Worm (Caenorhabditis elegans) whole organism, L3 larva: ENCODE measurements around the gene lex-1.

ENCODE experiments used
- R02D3.7 ChIP-seq: fragments of 150-350 bp; optimal IDR thresholded peaks from 2 replicates; lab custom pipeline; 2014; ENCODE audit warnings: missing biosample characterization, missing genetic modification characterization
- aly-2 ChIP-seq: fragments of 150-350 bp; optimal IDR thresholded peaks from 2 replicates; lab custom pipeline; 2014; ENCODE audit warnings: missing biosample characterization, missing genetic modification characterization
- ama-1 ChIP-seq: fragments of 150-350 bp; optimal IDR thresholded peaks from 2 replicates; lab custom pipeline; 2018
- ceh-28 ChIP-seq: fragments of 150-350 bp; optimal IDR thresholded peaks from 2 replicates; lab custom pipeline; 2014; ENCODE audit warnings: missing biosample characterization, missing genetic modification reagents, missing genetic modification characterization
- ceh-82 ChIP-seq: fragments of 150-350 bp; optimal IDR thresholded peaks from 2 replicates; lab custom pipeline; 2014; ENCODE audit warnings: missing biosample characterization, missing genetic modification characterization
- ceh-9 ChIP-seq: sonication (generic microtip); optimal IDR thresholded peaks from 2 replicates; lab custom pipeline; 2018; ENCODE audit warnings: missing biosample characterization, missing genetic modification characterization
- daf-12 ChIP-seq: fragments of 150-350 bp; optimal IDR thresholded peaks from 2 replicates; lab custom pipeline; 2014; ENCODE audit warnings: missing biosample characterization, missing genetic modification reagents, missing genetic modification characterization
- egl-27 ChIP-seq: sonication (generic microtip); optimal IDR thresholded peaks from 4 replicates; lab custom pipeline; 2017; ENCODE audit warnings: missing biosample characterization, missing genetic modification reagents, missing genetic modification characterization
- elt-2 ChIP-seq: sonication (generic microtip); optimal IDR thresholded peaks from 2 replicates; lab custom pipeline; 2016; ENCODE audit warnings: missing genetic modification reagents, mild to moderate bottlenecking, missing genetic modification characterization, missing compliant biosample characterization
- elt-3 ChIP-seq, 3 experiments: fragments of 150-350 bp in 1 of 3; sonication (generic microtip) in 2 of 3; optimal IDR thresholded peaks; 2 replicates in 2 of 3; 4 replicates in 1 of 3; lab custom pipeline; 2014 to 2017; ENCODE audit warnings: missing biosample characterization in 3 of 3, missing genetic modification characterization in 3 of 3
- eor-1 ChIP-seq, 2 experiments: fragments of 150-350 bp; optimal IDR thresholded peaks; 2 replicates each; lab custom pipeline; 2014 to 2018; ENCODE audit warnings: missing biosample characterization in 2 of 2, missing genetic modification characterization in 2 of 2
- fkh-10 ChIP-seq: sonication (generic microtip); optimal IDR thresholded peaks from 2 replicates; lab custom pipeline; 2017; ENCODE audit warnings: missing biosample characterization, missing genetic modification reagents, missing genetic modification characterization
- fos-1 ChIP-seq: fragments of 150-350 bp; optimal IDR thresholded peaks from 2 replicates; lab custom pipeline; 2014; ENCODE audit warnings: missing biosample characterization, missing genetic modification characterization
- hmg-11 ChIP-seq: sonication (generic microtip); optimal IDR thresholded peaks from 2 replicates; lab custom pipeline; 2016; ENCODE audit warnings: missing genetic modification characterization, missing compliant biosample characterization
- lin-15B ChIP-seq: fragments of 150-350 bp; optimal IDR thresholded peaks from 2 replicates; lab custom pipeline; 2014; ENCODE audit warnings: missing biosample characterization, missing genetic modification characterization
- lin-39 ChIP-seq: fragments of 150-350 bp; optimal IDR thresholded peaks from 2 replicates; lab custom pipeline; 2018; ENCODE audit warnings: missing biosample characterization, missing genetic modification reagents, missing genetic modification characterization
- lsy-12 ChIP-seq: sonication (generic microtip); optimal IDR thresholded peaks from 2 replicates; lab custom pipeline; 2016; ENCODE audit warnings: mild to moderate bottlenecking, missing genetic modification characterization, missing compliant biosample characterization
- mdl-1 ChIP-seq: fragments of 150-350 bp; optimal IDR thresholded peaks from 2 replicates; lab custom pipeline; 2014; ENCODE audit warnings: missing biosample characterization, missing genetic modification characterization
- mml-1 ChIP-seq: fragments of 150-350 bp; sonication (generic microtip); optimal IDR thresholded peaks from 3 replicates; lab custom pipeline; 2014; ENCODE audit warnings: missing biosample characterization, missing genetic modification characterization
- nfya-1 ChIP-seq: sonication (generic microtip); optimal IDR thresholded peaks from 2 replicates; lab custom pipeline; 2017; ENCODE audit warnings: missing genetic modification characterization, mild to moderate bottlenecking, missing compliant biosample characterization, antibody characterized with exemption, moderate library complexity; ENCODE audit not compliant: insufficient read depth
- nhr-11 ChIP-seq: fragments of 150-350 bp; optimal IDR thresholded peaks from 2 replicates; lab custom pipeline; 2014; ENCODE audit warnings: missing biosample characterization, missing genetic modification characterization
- nhr-12 ChIP-seq: fragments of 150-350 bp; optimal IDR thresholded peaks from 2 replicates; lab custom pipeline; 2014; ENCODE audit warnings: missing biosample characterization, missing genetic modification characterization
- nhr-23 ChIP-seq: fragments of 150-350 bp; optimal IDR thresholded peaks from 2 replicates; lab custom pipeline; 2014; ENCODE audit warnings: missing biosample characterization, missing genetic modification reagents, missing genetic modification characterization
- nhr-237 ChIP-seq: fragments of 150-350 bp; optimal IDR thresholded peaks from 2 replicates; lab custom pipeline; 2014; ENCODE audit warnings: missing biosample characterization, missing genetic modification characterization
- nhr-25 ChIP-seq: sonication (generic microtip); optimal IDR thresholded peaks from 2 replicates; lab custom pipeline; 2017; ENCODE audit warnings: missing biosample characterization, missing genetic modification characterization
- nhr-28 ChIP-seq: fragments of 150-350 bp; optimal IDR thresholded peaks from 2 replicates; lab custom pipeline; 2014; ENCODE audit warnings: missing biosample characterization, missing genetic modification characterization
- nhr-43 ChIP-seq: sonication (generic microtip); optimal IDR thresholded peaks from 2 replicates; lab custom pipeline; 2016; ENCODE audit warnings: mild to moderate bottlenecking, missing genetic modification characterization, missing compliant biosample characterization; ENCODE audit not compliant: poor library complexity, severe bottlenecking
- nhr-67 ChIP-seq: fragments of 150-350 bp; optimal IDR thresholded peaks from 2 replicates; lab custom pipeline; 2014; ENCODE audit warnings: missing biosample characterization, missing genetic modification characterization
- nhr-76 ChIP-seq: fragments of 150-350 bp; sonication (generic microtip); optimal IDR thresholded peaks from 5 replicates; lab custom pipeline; 2014; ENCODE audit warnings: missing biosample characterization, missing genetic modification characterization
- nhr-77 ChIP-seq: fragments of 150-350 bp; optimal IDR thresholded peaks from 2 replicates; lab custom pipeline; 2014; ENCODE audit warnings: missing biosample characterization, missing genetic modification characterization
- pha-4 ChIP-seq: fragments of 150-350 bp; optimal IDR thresholded peaks from 2 replicates; lab custom pipeline; 2014; ENCODE audit warnings: missing biosample characterization, missing genetic modification reagents, missing genetic modification characterization
- pqm-1 ChIP-seq: fragments of 150-350 bp; optimal IDR thresholded peaks from 2 replicates; lab custom pipeline; 2017; ENCODE audit warnings: missing biosample characterization, missing genetic modification characterization, inconsistent platforms
- sea-2 ChIP-seq: fragments of 150-350 bp; sonication (generic microtip); optimal IDR thresholded peaks from 4 replicates; lab custom pipeline; 2014; ENCODE audit warnings: missing biosample characterization, missing genetic modification reagents, missing genetic modification characterization
- unc-39 ChIP-seq: sonication (generic microtip); optimal IDR thresholded peaks from 4 replicates; lab custom pipeline; 2017; ENCODE audit warnings: missing biosample characterization, missing genetic modification characterization
- unc-62 ChIP-seq: fragments of 150-350 bp; sonication (generic microtip); optimal IDR thresholded peaks from 4 replicates; lab custom pipeline; 2014; ENCODE audit warnings: missing biosample characterization, missing genetic modification reagents, missing genetic modification characterization
- zag-1 ChIP-seq: fragments of 150-350 bp; optimal IDR thresholded peaks from 2 replicates; lab custom pipeline; 2014; ENCODE audit warnings: missing biosample characterization, missing genetic modification characterization
- ztf-11 ChIP-seq: fragments of 150-350 bp; optimal IDR thresholded peaks from 2 replicates; lab custom pipeline; 2014; ENCODE audit warnings: missing biosample characterization, missing genetic modification characterization
- ztf-4 ChIP-seq: fragments of 150-350 bp; optimal IDR thresholded peaks from 2 replicates; lab custom pipeline; 2014; ENCODE audit warnings: missing biosample characterization, missing genetic modification characterization

Gene lex-1

DNA sequence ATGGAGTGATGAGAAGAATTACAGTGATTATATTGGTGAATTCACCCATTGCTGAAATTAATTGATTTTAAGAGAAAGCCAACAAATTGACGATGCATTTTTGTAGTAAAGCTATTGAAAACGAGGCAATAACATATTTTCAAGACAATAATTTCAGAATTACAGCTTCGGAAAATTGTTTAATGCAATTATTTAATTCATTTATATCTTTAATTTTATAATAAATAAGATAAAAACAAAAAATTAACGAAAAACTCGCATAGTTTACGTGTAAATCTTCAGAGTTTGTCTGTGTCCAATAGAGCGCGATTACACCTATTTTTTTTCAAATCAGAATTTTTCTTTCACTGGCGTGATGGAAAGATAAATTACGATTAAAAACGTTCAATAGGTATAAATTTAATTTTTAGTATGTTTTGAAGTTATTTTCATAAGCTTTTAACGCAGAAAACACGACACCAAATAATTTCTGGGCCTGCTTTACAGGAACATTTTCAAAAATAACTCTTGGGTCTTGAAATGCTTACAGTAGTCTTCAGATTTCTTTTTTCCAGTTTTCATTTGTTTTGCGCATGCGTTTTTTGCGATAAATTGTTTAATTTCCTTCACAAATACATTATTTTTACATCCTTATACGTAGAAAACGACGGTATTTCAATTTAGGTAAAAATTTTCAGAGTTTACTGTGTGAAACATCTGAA is 1.0 kb upstream of the lex-1 start, which contains the start of gene tmed-1:
tmed-1 (minus strand) TSS at position 51 of the 701 bp plus-strand sequence.
- no peak for TF ChIP-seq sea-2 (GFP tag; lab: Kevin White, UChicago)
- no peak for TF ChIP-seq nhr-237
- no peak for TF ChIP-seq ceh-82 (tag; lab: Kevin White, UChicago)
- no peak for TF ChIP-seq fkh-10 (GFP tag; lab: Kevin White, UChicago)
- no peak for TF ChIP-seq lsy-12 (tag; lab: Kevin White, UChicago)
- no peak for TF ChIP-seq zag-1 (tag; lab: Kevin White, UChicago)
- TF ChIP-seq nhr-28 (tag; lab: Kevin White, UChicago), result no peak
- no peak for TF ChIP-seq nfya-1 (tag; lab: Kevin White, UChicago)
- no peak for TF ChIP-seq nhr-76
- TF ChIP-seq nhr-67, result no peak
- no peak for TF ChIP-seq R02D3.7 (tag; lab: Kevin White, UChicago)
- TF ChIP-seq, all 47 proteins: peak for 0

DNA sequence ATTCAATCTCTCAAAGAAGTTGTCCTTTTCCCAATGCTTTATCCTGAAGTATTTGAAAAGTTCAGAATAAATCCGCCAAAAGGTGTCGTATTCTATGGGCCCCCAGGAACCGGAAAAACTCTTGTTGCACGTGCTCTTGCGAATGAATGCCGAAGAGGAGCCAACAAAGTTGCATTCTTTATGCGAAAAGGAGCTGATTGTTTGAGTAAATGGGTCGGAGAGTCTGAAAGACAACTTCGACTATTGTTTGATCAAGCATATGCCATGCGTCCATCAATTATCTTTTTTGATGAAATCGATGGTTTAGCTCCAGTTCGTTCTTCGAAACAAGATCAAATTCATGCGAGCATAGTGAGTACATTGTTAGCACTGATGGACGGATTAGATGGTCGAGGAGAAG is 1.5 kb downstream of the lex-1 start:
- TF ChIP-seq lsy-12 (tag; lab: Kevin White, UChicago) (no peak), nhr-23 (tag; lab: Kevin White, UChicago) (no peak), zag-1 (tag; lab: Kevin White, UChicago) (no peak), fos-1 (tag; lab: Kevin White, UChicago) (no peak), elt-2 (tag; lab: Kevin White, UChicago) (no peak), nhr-28 (tag; lab: Kevin White, UChicago) (no peak)

DNA sequence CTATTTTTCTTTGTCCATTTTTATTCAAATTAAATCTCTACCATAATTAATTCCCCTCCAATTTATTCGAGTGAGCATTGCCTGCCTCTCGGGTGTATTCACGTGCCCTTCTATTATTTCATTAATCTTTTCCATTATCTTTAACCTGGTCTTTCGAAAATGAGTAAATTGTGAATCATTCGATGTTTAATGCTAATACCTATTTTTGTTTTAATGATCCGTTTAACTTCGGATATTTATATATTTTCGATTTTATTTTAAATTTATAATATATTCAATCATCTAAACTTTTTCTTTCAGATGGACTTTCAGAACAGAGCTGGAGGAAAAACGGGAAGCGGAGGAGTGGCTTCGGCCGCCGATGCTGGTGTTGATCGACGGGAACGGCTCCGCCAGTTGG is 4.9 kb downstream of the lex-1 start, which contains the start of gene repo-1:
repo-1 (plus strand) TSS at position 301 of the 400 bp plus-strand sequence.
- TF ChIP-seq nhr-12 (tag; lab: Kevin White, UChicago) (no peak), pha-4 (tag; lab: Kevin White, UChicago) (no peak), ztf-4 (tag; lab: Kevin White, UChicago) (no peak)

DNA sequence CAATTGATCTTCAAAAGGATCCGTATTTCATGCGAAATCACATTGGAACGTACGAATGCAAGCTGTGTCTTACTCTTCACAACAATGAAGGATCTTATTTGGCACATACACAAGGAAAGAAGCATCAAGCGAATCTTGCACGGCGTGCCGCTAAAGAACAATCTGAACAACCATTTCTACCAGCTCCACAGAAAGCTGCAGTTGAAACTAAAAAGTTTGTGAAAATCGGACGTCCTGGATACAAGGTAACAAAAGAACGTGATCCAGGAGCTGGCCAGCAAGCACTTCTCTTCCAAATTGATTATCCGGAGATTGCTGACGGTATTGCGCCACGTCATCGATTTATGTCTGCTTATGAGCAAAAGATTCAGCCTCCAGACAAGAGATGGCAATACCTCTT is 5.3 kb downstream of the lex-1 start:
- TF ChIP-seq hmg-11 (no peak), ama-1 (peak; percentile 25)

DNA sequence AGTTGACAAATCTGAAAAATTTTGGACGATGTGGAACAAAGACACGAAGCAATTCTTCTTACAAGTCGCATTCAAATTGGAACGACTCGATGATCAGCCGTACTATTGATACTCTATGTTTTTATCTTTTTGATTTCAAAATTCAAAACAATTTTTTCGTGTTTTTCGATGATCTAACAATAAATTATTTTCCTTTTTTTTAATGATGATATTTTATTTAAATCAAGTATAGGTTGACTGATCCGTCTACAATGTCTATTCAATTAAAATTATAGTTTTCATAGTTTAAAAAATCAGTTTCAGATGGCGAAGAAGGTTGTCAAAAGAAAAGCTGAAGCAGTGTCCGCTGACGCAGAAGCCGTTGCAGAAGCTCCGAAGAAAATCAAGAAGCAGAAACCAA is 5.8 kb downstream of the lex-1 start, which contains the start of gene rbm-34:
rbm-34 (plus strand) TSS at position 301 of the 400 bp plus-strand sequence.
- TF ChIP-seq nhr-43 (no peak), nhr-77 (tag; lab: Kevin White, UChicago) (no peak), fos-1 (tag; lab: Kevin White, UChicago) (no peak), elt-3 (tag; optimal IDR thresholded peaks at IDR 0.05; lab: Kevin White, UChicago) (no peak), nhr-23 (tag; lab: Kevin White, UChicago) (no peak), daf-12 (tag; lab: Kevin White, UChicago) (no peak), mml-1 (tag; lab: Kevin White, UChicago) (no peak), nhr-237 (no peak), zag-1 (tag; lab: Kevin White, UChicago) (no peak), ztf-4 (tag; lab: Kevin White, UChicago) (no peak), mdl-1 (tag; lab: Kevin White, UChicago) (no peak), ceh-28 (no peak)
- TF ChIP-seq, all 47 proteins: peak for 0

DNA sequence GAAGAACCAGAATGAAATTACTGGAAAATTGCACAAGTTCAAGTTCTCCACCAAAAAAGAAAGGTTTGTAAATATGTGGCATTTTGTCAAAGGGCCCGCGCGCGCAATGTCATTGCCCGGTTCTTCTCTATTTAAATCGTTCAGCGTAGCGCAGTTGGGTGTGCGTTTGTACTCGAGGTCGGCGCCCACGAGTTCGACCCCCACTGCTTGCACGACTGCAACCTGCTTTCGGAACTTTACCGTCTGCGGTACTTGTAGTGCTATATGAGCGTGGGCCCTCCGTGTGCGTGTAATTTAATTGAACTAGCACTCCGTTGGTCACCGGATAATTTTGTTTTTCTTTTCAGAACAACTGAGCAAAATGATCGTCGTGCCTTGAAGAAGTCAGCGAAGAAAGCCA is 7.2 kb downstream of the lex-1 start:
- TF ChIP-seq ceh-9 (tag; lab: Kevin White, UChicago) (no peak), nhr-43 (peak; percentile 83), ztf-4 (tag; lab: Kevin White, UChicago) (peak; percentile 19), eor-1 (tag; optimal IDR thresholded peaks at IDR 0.05; lab: Kevin White, UChicago) (no peak), elt-3 (tag; optimal IDR thresholded peaks at IDR 0.05; lab: Kevin White, UChicago) (peak in 1 of 3 experiments; percentile 59), pha-4 (tag; lab: Kevin White, UChicago) (peak; percentile 82), nhr-25 (tag; lab: Kevin White, UChicago) (peak; percentile 79), lsy-12 (tag; lab: Kevin White, UChicago) (peak; percentile 84), mml-1 (tag; lab: Kevin White, UChicago) (no peak), ztf-11 (no peak), egl-27 (no peak), unc-39 (tag; lab: Kevin White, UChicago) (no peak), elt-2 (tag; lab: Kevin White, UChicago) (peak; percentile 60), aly-2 (tag; lab: Kevin White, UChicago) (no peak), nhr-23 (tag; lab: Kevin White, UChicago) (peak; percentile 63), lin-15B (tag; lab: Kevin White, UChicago) (peak; percentile 19), nhr-28 (tag; lab: Kevin White, UChicago) (no peak), ceh-28 (no peak), nhr-67 (no peak), nhr-237 (no peak), lin-39 (peak; percentile 86), pqm-1 (peak; percentile 16), mdl-1 (tag; lab: Kevin White, UChicago) (no peak), nhr-77 (tag; lab: Kevin White, UChicago) (peak; percentile 32), fos-1 (tag; lab: Kevin White, UChicago) (no peak), zag-1 (tag; lab: Kevin White, UChicago) (no peak), R02D3.7 (tag; lab: Kevin White, UChicago) (peak; percentile 52), nhr-11 (tag; lab: Kevin White, UChicago) (no peak), unc-62 (GFP tag; lab: Kevin White, UChicago) (no peak), sea-2 (GFP tag; lab: Kevin White, UChicago) (no peak)
